Worm (Caenorhabditis elegans) whole organism, young adult: ENCODE measurements around the gene fbxb-75.

Experiments
- B0019.2 ChIP-seq: fragments of 200-800 bp; sonication (Bioruptor generic); conservative IDR thresholded peaks from 2 replicates; pipeline ENCODE4 v1.3.6; 2022; ENCODE audit warnings: missing genetic modification reagents, missing genetic modification characterization, missing compliant biosample characterization
- B0336.3 ChIP-seq: fragments of 200-800 bp; sonication (Bioruptor generic); IDR thresholded peaks from 2 replicates; pipeline ENCODE4 v1.3.6; 2022; ENCODE audit warnings: missing genetic modification characterization, missing compliant biosample characterization
- C06A6.2 ChIP-seq: fragments of 200-800 bp; sonication (Bioruptor generic); conservative IDR thresholded peaks from 2 replicates; pipeline ENCODE4 v1.3.6; 2022; ENCODE audit warnings: missing genetic modification characterization, missing compliant biosample characterization
- F23B12.7 ChIP-seq: sonication (generic microtip); optimal IDR thresholded peaks from 2 replicates; lab custom pipeline; 2017; ENCODE audit warnings: missing genetic modification characterization, mild to moderate bottlenecking, missing compliant biosample characterization, antibody characterized with exemption, moderate library complexity; ENCODE audit not compliant: insufficient read depth
- F39B2.1 ChIP-seq: fragments of 200-800 bp; sonication (Bioruptor generic); IDR thresholded peaks from 2 replicates; pipeline ENCODE4 v1.3.6; 2022; ENCODE audit warnings: missing genetic modification reagents, missing genetic modification characterization, missing compliant biosample characterization
- F49E8.2 ChIP-seq: sonication (generic microtip); optimal IDR thresholded peaks from 3 replicates; lab custom pipeline; 2017; ENCODE audit warnings: missing genetic modification characterization, mild to moderate bottlenecking, missing compliant biosample characterization, antibody characterized with exemption, moderate library complexity; ENCODE audit not compliant: insufficient read depth
- F52B5.7 ChIP-seq: sonication (generic microtip); optimal IDR thresholded peaks from 2 replicates; lab custom pipeline; 2016; ENCODE audit warnings: mild to moderate bottlenecking, missing genetic modification characterization, missing compliant biosample characterization
- K11D2.4 ChIP-seq: fragments of 200-800 bp; sonication (Bioruptor generic); IDR thresholded peaks from 2 replicates; pipeline ENCODE4 v1.3.6; 2022; ENCODE audit warnings: missing genetic modification reagents, missing genetic modification characterization, missing compliant biosample characterization
- K12H6.12 ChIP-seq: fragments of 200-800 bp; sonication (Bioruptor generic); optimal IDR thresholded peaks from 2 replicates; lab custom pipeline; 2018; ENCODE audit warnings: mild to moderate bottlenecking, missing genetic modification characterization, missing compliant biosample characterization
- Y53G8AR.9 ChIP-seq: fragments of 200-800 bp; sonication (Bioruptor generic); conservative IDR thresholded peaks from 2 replicates; pipeline ENCODE4 v1.3.6; 2022; ENCODE audit warnings: missing genetic modification reagents, missing genetic modification characterization, missing compliant biosample characterization
- Y56A3A.18 ChIP-seq: fragments of 200-800 bp; sonication (Bioruptor generic); IDR thresholded peaks from 2 replicates; pipeline ENCODE4 v1.3.6; 2022; ENCODE audit warnings: missing genetic modification reagents, missing genetic modification characterization, missing compliant biosample characterization
- ZK185.1 ChIP-seq: sonication (generic microtip); optimal IDR thresholded peaks from 2 replicates; lab custom pipeline; 2016; ENCODE audit warnings: mild to moderate bottlenecking, missing genetic modification characterization, missing compliant biosample characterization; ENCODE audit not compliant: poor library complexity, severe bottlenecking
- ama-1 ChIP-seq, 3 experiments: fragments of 150-350 bp in 1 of 3; sonication (generic microtip) in 2 of 3; optimal IDR thresholded peaks; 2 replicates each; lab custom pipeline; 2014 to 2018; ENCODE audit warnings: missing biosample characterization in 2 of 3, missing genetic modification characterization in 2 of 3, missing genetic modification reagents in 2 of 3
- aptf-3 ChIP-seq: fragments of 200-800 bp; sonication (Bioruptor generic); IDR thresholded peaks from 2 replicates; pipeline ENCODE4 v1.3.6; 2022; ENCODE audit warnings: missing genetic modification characterization, missing compliant biosample characterization
- athp-1 ChIP-seq: sonication (generic microtip); optimal IDR thresholded peaks from 2 replicates; lab custom pipeline; 2017; ENCODE audit warnings: mild to moderate bottlenecking, missing genetic modification characterization, missing compliant biosample characterization
- attf-3 ChIP-seq: fragments of 200-800 bp; sonication (Bioruptor generic); conservative IDR thresholded peaks from 2 replicates; pipeline ENCODE4 v1.3.6; 2022; ENCODE audit warnings: missing genetic modification reagents, missing genetic modification characterization, missing compliant biosample characterization
- cebp-1 ChIP-seq, 2 experiments: fragments of 200-800 bp in 1 of 2; sonication (Bioruptor generic) in 1 of 2; sonication (generic microtip) in 1 of 2; IDR thresholded peaks in 1 of 2; optimal IDR thresholded peaks in 1 of 2; 2 replicates each; pipeline versions ENCODE4 v1.3.6 to Lab custom; 2017 to 2022; ENCODE audit warnings: missing compliant biosample characterization in 2 of 2, missing genetic modification characterization in 2 of 2, mild to moderate bottlenecking in 1 of 2, missing genetic modification reagents in 1 of 2, moderate library complexity in 1 of 2
- ceh-27 ChIP-seq: fragments of 200-800 bp; sonication (Bioruptor generic); optimal IDR thresholded peaks from 2 replicates; lab custom pipeline; 2018; ENCODE audit warnings: mild to moderate bottlenecking, missing genetic modification characterization, moderate library complexity, missing compliant biosample characterization
- ceh-58 ChIP-seq: fragments of 200-800 bp; sonication (Bioruptor generic); IDR thresholded peaks from 2 replicates; pipeline ENCODE4 v1.3.6; 2022; ENCODE audit warnings: missing genetic modification characterization, missing compliant biosample characterization
- ceh-79 ChIP-seq: sonication (generic microtip); optimal IDR thresholded peaks from 2 replicates; lab custom pipeline; 2017; ENCODE audit warnings: mild to moderate bottlenecking, missing genetic modification characterization, missing compliant biosample characterization
- dox-1 ChIP-seq: fragments of 200-800 bp; sonication (Bioruptor generic); IDR thresholded peaks from 2 replicates; pipeline ENCODE4 v1.3.6; 2022; ENCODE audit warnings: missing genetic modification reagents, missing genetic modification characterization, missing compliant biosample characterization
- dpff-1 ChIP-seq: sonication (generic microtip); optimal IDR thresholded peaks from 2 replicates; lab custom pipeline; 2017; ENCODE audit warnings: mild to moderate bottlenecking, missing genetic modification characterization, missing compliant biosample characterization
- dpl-1 ChIP-seq: fragments of 150-350 bp; optimal IDR thresholded peaks from 2 replicates; lab custom pipeline; 2014; ENCODE audit warnings: missing biosample characterization, missing genetic modification reagents, missing genetic modification characterization
- egl-44 ChIP-seq: fragments of 200-800 bp; sonication (Bioruptor generic); IDR thresholded peaks from 2 replicates; pipeline ENCODE4 v1.3.6; 2022; ENCODE audit warnings: missing genetic modification reagents, missing genetic modification characterization, missing compliant biosample characterization
- gei-17 ChIP-seq: fragments of 200-800 bp; sonication (Bioruptor generic); optimal IDR thresholded peaks from 2 replicates; lab custom pipeline; 2018; ENCODE audit warnings: mild to moderate bottlenecking, missing genetic modification characterization, missing compliant biosample characterization
- hsf-1 ChIP-seq: fragments of 200-800 bp; sonication (Bioruptor generic); IDR thresholded peaks from 2 replicates; pipeline ENCODE4 v1.3.6; 2022; ENCODE audit warnings: missing genetic modification reagents, missing genetic modification characterization, missing compliant biosample characterization
- let-607 ChIP-seq, 2 experiments: fragments of 200-800 bp in 1 of 2; sonication (Bioruptor generic) in 1 of 2; sonication (generic microtip) in 1 of 2; optimal IDR thresholded peaks; 2 replicates each; lab custom pipeline; 2016 to 2018; ENCODE audit warnings: mild to moderate bottlenecking in 2 of 2, missing compliant biosample characterization in 2 of 2, missing genetic modification characterization in 2 of 2, moderate library complexity in 2 of 2, missing genotype in 1 of 2
- lin-35 ChIP-seq, 3 experiments: fragments of 150-350 bp in 2 of 3; sonication (generic microtip) in 1 of 3; optimal IDR thresholded peaks; 2 replicates each; lab custom pipeline; 2014 to 2018; ENCODE audit warnings: missing biosample characterization in 3 of 3, missing genetic modification characterization in 3 of 3, missing genetic modification reagents in 3 of 3
- lin-40 ChIP-seq: sonication (generic microtip); optimal IDR thresholded peaks from 2 replicates; lab custom pipeline; 2016; ENCODE audit warnings: missing genetic modification characterization, mild to moderate bottlenecking, missing compliant biosample characterization, missing genotype, missing genetic modification reagents
- lin-54 ChIP-seq: fragments of 200-800 bp; sonication (Bioruptor generic); optimal IDR thresholded peaks from 2 replicates; lab custom pipeline; 2018; ENCODE audit warnings: mild to moderate bottlenecking, missing genetic modification characterization, missing compliant biosample characterization
- madf-10 ChIP-seq: sonication (generic microtip); optimal IDR thresholded peaks from 2 replicates; lab custom pipeline; 2016; ENCODE audit warnings: mild to moderate bottlenecking, missing genetic modification characterization, missing compliant biosample characterization
- mcd-1 ChIP-seq: fragments of 200-800 bp; sonication (Bioruptor generic); IDR thresholded peaks from 2 replicates; pipeline ENCODE4 v1.3.6; 2022; ENCODE audit warnings: missing genetic modification reagents, missing genetic modification characterization, missing compliant biosample characterization
- mxl-1 ChIP-seq: sonication (generic microtip); optimal IDR thresholded peaks from 2 replicates; lab custom pipeline; 2016; ENCODE audit warnings: missing genetic modification characterization, missing compliant biosample characterization
- nfyb-1 ChIP-seq: fragments of 200-800 bp; sonication (Bioruptor generic); IDR thresholded peaks from 2 replicates; pipeline ENCODE4 v1.3.6; 2022; ENCODE audit warnings: missing genetic modification reagents, missing genetic modification characterization, missing compliant biosample characterization
- nhr-120 ChIP-seq: fragments of 200-800 bp; sonication (Bioruptor generic); IDR thresholded peaks from 2 replicates; pipeline ENCODE4 v1.3.6; 2022; ENCODE audit warnings: missing genetic modification characterization, missing compliant biosample characterization
- nhr-80 ChIP-seq: sonication (generic microtip); optimal IDR thresholded peaks from 2 replicates; lab custom pipeline; 2016; ENCODE audit warnings: missing genetic modification characterization, missing compliant biosample characterization
- rpc-1 ChIP-seq, 2 experiments: fragments of 150-350 bp in 1 of 2; sonication (generic microtip) in 1 of 2; optimal IDR thresholded peaks; 2 replicates each; lab custom pipeline; 2014 to 2018; ENCODE audit warnings: missing biosample characterization in 1 of 2, missing genetic modification characterization in 1 of 2, missing genetic modification reagents in 1 of 2, missing genotype in 1 of 2
- sea-2 ChIP-seq: fragments of 200-800 bp; sonication (Bioruptor generic); IDR thresholded peaks from 2 replicates; pipeline ENCODE4 v1.3.6; 2022; ENCODE audit warnings: missing genetic modification characterization, missing compliant biosample characterization
- snpc-1.1 ChIP-seq: sonication (generic microtip); optimal IDR thresholded peaks from 2 replicates; lab custom pipeline; 2017; ENCODE audit warnings: missing genetic modification characterization, mild to moderate bottlenecking, missing compliant biosample characterization, antibody characterized with exemption, moderate library complexity, missing genotype, missing genetic modification reagents; ENCODE audit not compliant: insufficient read depth
- snpc-4 ChIP-seq, 5 experiments: fragments of 150-350 bp in 1 of 5; sonication (generic microtip) in 4 of 5; optimal IDR thresholded peaks; 2 replicates each; lab custom pipeline; 2014 to 2018; ENCODE audit warnings: missing genetic modification characterization in 5 of 5, missing biosample characterization in 3 of 5, antibody characterized with exemption in 2 of 5, mild to moderate bottlenecking in 2 of 5, missing compliant biosample characterization in 2 of 5, missing genotype in 2 of 5, moderate library complexity in 2 of 5, missing genetic modification reagents in 1 of 5
- tbp1 ChIP-seq: fragments of 200-800 bp; sonication (Bioruptor generic); optimal IDR thresholded peaks from 2 replicates; lab custom pipeline; 2018; ENCODE audit warnings: mild to moderate bottlenecking, missing genetic modification characterization, missing compliant biosample characterization
- unc-130 ChIP-seq: sonication (generic microtip); optimal IDR thresholded peaks from 2 replicates; lab custom pipeline; 2016; ENCODE audit warnings: missing genetic modification reagents, missing genetic modification characterization, missing compliant biosample characterization
- zfh-2 ChIP-seq: fragments of 200-800 bp; sonication (Bioruptor generic); conservative IDR thresholded peaks from 2 replicates; pipeline ENCODE4 v1.3.6; 2022; ENCODE audit warnings: missing genetic modification reagents, missing genetic modification characterization, missing compliant biosample characterization
- ztf-18 ChIP-seq: sonication (generic microtip); optimal IDR thresholded peaks from 2 replicates; lab custom pipeline; 2016; ENCODE audit warnings: missing genotype, mild to moderate bottlenecking, missing genetic modification characterization, missing compliant biosample characterization
- ztf-22 ChIP-seq: fragments of 200-800 bp; sonication (Bioruptor generic); optimal IDR thresholded peaks from 2 replicates; lab custom pipeline; 2018; ENCODE audit warnings: mild to moderate bottlenecking, missing genetic modification characterization, moderate library complexity, missing compliant biosample characterization

Gene fbxb-75

ce11 chrIV:4406054-4406539 is 34.9 kb downstream of the fbxb-75 start (continued):
- TF ChIP-seq dpl-1 (GFP tag; lab: Kevin White, UChicago) (no peak), lin-40 (peak; percentile 53), ceh-79 (tag; lab: Kevin White, UChicago) (no peak), rpc-1 (optimal IDR thresholded peaks at IDR 0.05; lab: Kevin White, UChicago) (no peak), rpc-1 (tag; optimal IDR thresholded peaks at IDR 0.05; lab: Kevin White, UChicago) (no peak), let-607 (tag; optimal IDR thresholded peaks at IDR 0.05; lab: Kevin White, UChicago) (peak in 1 of 2 experiments; percentile 20), F52B5.7 (tag; lab: Kevin White, UChicago) (no peak), mcd-1 (GFP tag; lab: Robert Waterston, UW) (peak; percentile 87), egl-44 (GFP tag; lab: Robert Waterston, UW) (no peak), snpc-1.1 (tag; lab: Kevin White, UChicago) (no peak), F39B2.1 (no peak), nfyb-1 (GFP tag; lab: Robert Waterston, UW) (no peak), gei-17 (no peak), ZK185.1 (tag; lab: Kevin White, UChicago) (no peak), B0019.2 (GFP tag; lab: Robert Waterston, UW) (no peak), ceh-58 (no peak), B0336.3 (GFP tag; lab: Robert Waterston, UW) (peak; percentile 32; the same call in 1 of the 2 replicates), sea-2 (GFP tag; lab: Robert Waterston, UW) (no peak), hsf-1 (GFP tag; lab: Robert Waterston, UW) (no peak), attf-3 (GFP tag; lab: Robert Waterston, UW) (no peak), lin-35 (GFP tag; optimal IDR thresholded peaks at IDR 0.05; lab: Kevin White, UChicago) (peak in 1 of 3 experiments; percentile 37), Y53G8AR.9 (no peak; the same call in 1 of the 2 replicates), zfh-2 (peak; percentile 84), snpc-4 (GFP tag; optimal IDR thresholded peaks at IDR 0.05; lab: Kevin White, UChicago) (no peak), snpc-4 (tag; optimal IDR thresholded peaks at IDR 0.05; lab: Kevin White, UChicago) (peak in 2 of 4 experiments; percentile 3 to 55), tbp1 (GFP tag; lab: Kevin White, UChicago) (no peak), dpff-1 (tag; lab: Kevin White, UChicago) (no peak), nhr-80 (tag; lab: Kevin White, UChicago) (peak; percentile 91), Y56A3A.18 (GFP tag; lab: Robert Waterston, UW) (0 out of 2 replicates have a peak, but pooled peaks have one; percentile 15), lin-54 (GFP tag; lab: Kevin White, UChicago) (peak; percentile 29), dox-1 (GFP tag; lab: Robert Waterston, UW) (peak; percentile 57; the same call in 1 of the 2 replicates), unc-130 (GFP tag; lab: Kevin White, UChicago) (no peak), ceh-27 (GFP tag; lab: Kevin White, UChicago) (no peak), C06A6.2 (GFP tag; lab: Robert Waterston, UW) (no peak), nhr-120 (GFP tag; lab: Robert Waterston, UW) (no peak), K12H6.12 (tag; lab: Kevin White, UChicago) (peak; percentile 62), cebp-1 (GFP tag; IDR thresholded peaks at IDR 0.05; lab: Robert Waterston, UW) (peak; percentile 41), cebp-1 (tag; optimal IDR thresholded peaks at IDR 0.05; lab: Kevin White, UChicago) (peak; percentile 57), K11D2.4 (peak; percentile 33; the same call in 1 of the 2 replicates), athp-1 (tag; lab: Kevin White, UChicago) (no peak), ama-1 (optimal IDR thresholded peaks at IDR 0.05; lab: Kevin White, UChicago) (no peak), ama-1 (GFP tag; optimal IDR thresholded peaks at IDR 0.05; lab: Kevin White, UChicago) (no peak), F23B12.7 (tag; lab: Kevin White, UChicago) (no peak), F49E8.2 (tag; lab: Kevin White, UChicago) (no peak), mxl-1 (tag; lab: Kevin White, UChicago) (no peak), ztf-22 (GFP tag; lab: Kevin White, UChicago) (peak; percentile 27), ztf-18 (tag; lab: Kevin White, UChicago) (peak; percentile 23), aptf-3 (GFP tag; lab: Robert Waterston, UW) (no peak), madf-10 (peak; percentile 26)
